Fruit fly (Drosophila melanogaster): ENCODE measurements around the gene Tm2.
A peak's percentile ranks its signal among the peaks of the same experiment; 100 is the strongest.

The Tm2 gene

DNA sequence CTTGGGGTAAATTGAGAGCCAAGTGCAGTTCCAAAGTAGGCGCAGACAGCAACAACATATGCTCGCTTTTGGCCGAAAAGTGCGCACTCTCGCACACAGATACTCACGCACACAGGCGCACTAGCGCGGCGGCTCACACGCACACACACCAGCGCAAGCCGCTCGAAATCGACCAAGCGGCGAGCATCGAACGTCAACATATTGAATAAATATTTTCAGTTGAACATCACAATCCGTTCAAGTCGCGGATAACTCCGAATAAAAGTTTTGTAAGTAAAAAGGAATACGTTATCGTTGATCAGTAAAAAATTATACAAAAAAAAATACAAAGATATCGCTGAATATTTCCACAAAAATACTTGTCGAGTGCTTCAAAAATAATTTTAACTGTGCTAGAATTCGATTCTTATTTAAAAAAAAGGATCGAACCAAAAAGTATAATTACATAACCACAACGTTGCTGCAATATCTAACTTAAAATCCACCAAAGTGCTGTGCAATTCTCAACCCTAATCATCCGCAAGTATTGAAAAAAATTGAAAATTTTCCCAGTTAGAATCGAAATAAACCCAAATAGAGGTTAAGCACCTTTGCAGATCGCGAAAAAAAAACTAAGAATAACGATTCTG lies 28.5 kb upstream of the Tm2 start:
- TF ChIP-seq lov (optimal IDR thresholded peaks at IDR 0.05) (no peak), lov (GFP tag; IDR thresholded peaks at IDR 0.05) (peak; percentile 62; the same call in 1 of the 3 replicates), pan (optimal IDR thresholded peaks at IDR 0.05) (no peak), pan (GFP tag; optimal IDR thresholded peaks at IDR 0.05 in 1 of 2, IDR thresholded peaks at IDR 0.05 in 1 of 2) (peak in 1 of 2 experiments; percentile 2), Mrtf (GFP tag; IDR thresholded peaks at IDR 0.05) (0 out of 3 replicates have a peak, but pooled peaks have one; percentile 4), CG9727 (GFP tag; optimal IDR thresholded peaks at IDR 0.05) (peak; percentile 46), CG15601 (tag; optimal IDR thresholded peaks at IDR 0.05) (peak; percentile 99), CG8290 (GFP tag; optimal IDR thresholded peaks at IDR 0.05) (no peak), CG8290 (tag; optimal IDR thresholded peaks at IDR 0.05) (peak in 1 of 2 experiments; percentile 10), chinmo (GFP tag; IDR thresholded peaks at IDR 0.05; ENCODE audit: partially characterized antibody) (0 out of 4 replicates have a peak, but pooled peaks have one; percentile 18), sens (GFP tag) (peak; percentile 16), CG11504 (tag; optimal IDR thresholded peaks at IDR 0.05) (peak; percentile 11), CG18262 (tag; optimal IDR thresholded peaks at IDR 0.05) (peak; percentile 7), CG12219 (GFP tag; optimal IDR thresholded peaks at IDR 0.05) (no peak), CG43689 (GFP tag; IDR thresholded peaks at IDR 0.05) (no peak), CG2712 (tag; optimal IDR thresholded peaks at IDR 0.05) (peak; percentile 28), chm (GFP tag; IDR thresholded peaks at IDR 0.05) (peak; percentile 54; the same call in 1 of the 2 replicates), pho (GFP tag; optimal IDR thresholded peaks at IDR 0.05) (no peak), ci (GFP tag; IDR thresholded peaks at IDR 0.05) (peak; percentile 32; the same call in 1 of the 3 replicates), E2f1 (GFP tag; IDR thresholded peaks at IDR 0.05) (peak; percentile 5; the same call in 1 of the 2 replicates), CG15479 (GFP tag; optimal IDR thresholded peaks at IDR 0.05) (no peak), Trl (optimal IDR thresholded peaks at IDR 0.05) (peak in 1 of 2 experiments; percentile 39), Trl (GFP tag; optimal IDR thresholded peaks at IDR 0.05) (no peak), cg (GFP tag; optimal IDR thresholded peaks at IDR 0.05) (peak; percentile 80), Pdp1 (GFP tag; optimal IDR thresholded peaks at IDR 0.05) (peak in 1 of 2 experiments; percentile 72), CG6689 (GFP tag; IDR thresholded peaks at IDR 0.05) (no peak)

dm6 chr3R:15282326-15282725 lies 27.7 kb upstream of the Tm2 start:
- TF ChIP-seq ato (GFP tag; IDR thresholded peaks at IDR 0.05; ENCODE audit: partially characterized antibody) (no peak), sens (GFP tag) (no peak), NFAT (GFP tag; IDR thresholded peaks at IDR 0.05) (no peak), CG3163 (GFP tag; optimal IDR thresholded peaks at IDR 0.05) (no peak), Ssrp (tag; optimal IDR thresholded peaks at IDR 0.05) (no peak), CG4360 (GFP tag; IDR thresholded peaks at IDR 0.05) (no peak), usp (GFP tag; optimal IDR thresholded peaks at IDR 0.05) (no peak), odd (GFP tag; optimal IDR thresholded peaks at IDR 0.05) (no peak), CG14014 (GFP tag; IDR thresholded peaks at IDR 0.05) (no peak), CG32772 (GFP tag; IDR thresholded peaks at IDR 0.05) (0 out of 2 replicates have a peak, but pooled peaks have one; percentile 17), ewg (GFP tag; optimal IDR thresholded peaks at IDR 0.05) (no peak), sd (tag; optimal IDR thresholded peaks at IDR 0.05) (peak; percentile 57), CG1603 (tag; optimal IDR thresholded peaks at IDR 0.05) (no peak), h (optimal IDR thresholded peaks at IDR 0.05) (no peak), CG14860 (GFP tag; IDR thresholded peaks at IDR 0.05; ENCODE audit: partially characterized antibody) (no peak), D19A (tag; optimal IDR thresholded peaks at IDR 0.05) (peak; percentile 18), danr (GFP tag; IDR thresholded peaks at IDR 0.05) (no peak), lab (GFP tag; optimal IDR thresholded peaks at IDR 0.05) (no peak), sim (GFP tag; IDR thresholded peaks at IDR 0.05) (no peak), CG10267 (tag; optimal IDR thresholded peaks at IDR 0.05) (no peak), ssp (GFP tag; IDR thresholded peaks at IDR 0.05) (no peak), bcd (GFP tag; optimal IDR thresholded peaks at IDR 0.05) (no peak), ap (GFP tag; IDR thresholded peaks at IDR 0.05) (no peak), kah (GFP tag; optimal IDR thresholded peaks at IDR 0.05) (peak; percentile 69), CG12659 (GFP tag; optimal IDR thresholded peaks at IDR 0.05) (no peak), lilli (GFP tag; optimal IDR thresholded peaks at IDR 0.05) (peak; percentile 18), Bteb2 (GFP tag; optimal IDR thresholded peaks at IDR 0.05) (no peak)
